Worm (Caenorhabditis elegans) whole organism, midembryonic: ENCODE data around the gene W09D6.5.

ENCODE experiments used
- T22C8.4 ChIP-seq: fragments of 200-800 bp; sonication (Bioruptor generic); IDR thresholded peaks from 2 replicates; pipeline ENCODE4 v1.3.6; 2022; ENCODE audit warnings: missing genetic modification characterization, missing compliant biosample characterization
- cog-1 ChIP-seq: sonication (generic microtip); optimal IDR thresholded peaks from 2 replicates; lab custom pipeline; 2016; ENCODE audit warnings: missing genetic modification characterization, missing compliant biosample characterization
- flt-1 ChIP-seq: fragments of 200-800 bp; sonication (Bioruptor generic); IDR thresholded peaks from 2 replicates; pipeline ENCODE4 v1.3.6; 2022; ENCODE audit warnings: missing genetic modification characterization, missing compliant biosample characterization
- klf-2 ChIP-seq: fragments of 200-800 bp; sonication (Bioruptor generic); conservative IDR thresholded peaks from 2 replicates; pipeline ENCODE4 v1.3.6; 2022; ENCODE audit warnings: missing genetic modification reagents, missing genetic modification characterization, missing compliant biosample characterization
- med-1 ChIP-seq: sonication (generic microtip); optimal IDR thresholded peaks from 2 replicates; lab custom pipeline; 2017; ENCODE audit warnings: missing genetic modification characterization, mild to moderate bottlenecking, missing compliant biosample characterization, antibody characterized with exemption, missing genetic modification reagents; ENCODE audit not compliant: insufficient read depth
- ref-1 ChIP-seq: fragments of 200-800 bp; sonication (Bioruptor generic); conservative IDR thresholded peaks from 2 replicates; pipeline ENCODE4 v1.3.6; 2022; ENCODE audit warnings: missing genetic modification reagents, missing genetic modification characterization, missing compliant biosample characterization
- tab-1 ChIP-seq: fragments of 200-800 bp; sonication (Bioruptor generic); IDR thresholded peaks from 2 replicates; pipeline ENCODE4 v1.3.6; 2022; ENCODE audit warnings: missing genetic modification characterization, missing compliant biosample characterization
- ztf-23 ChIP-seq: fragments of 200-800 bp; sonication (Bioruptor generic); IDR thresholded peaks from 2 replicates; pipeline ENCODE4 v1.3.6; 2022; ENCODE audit warnings: missing genetic modification reagents, missing genetic modification characterization, missing compliant biosample characterization
- ztf-29 ChIP-seq: fragments of 200-800 bp; sonication (Bioruptor generic); IDR thresholded peaks from 2 replicates; pipeline ENCODE4 v1.3.6; 2022; ENCODE audit warnings: missing genetic modification reagents, missing genetic modification characterization, missing compliant biosample characterization

The W09D6.5 gene

DNA sequence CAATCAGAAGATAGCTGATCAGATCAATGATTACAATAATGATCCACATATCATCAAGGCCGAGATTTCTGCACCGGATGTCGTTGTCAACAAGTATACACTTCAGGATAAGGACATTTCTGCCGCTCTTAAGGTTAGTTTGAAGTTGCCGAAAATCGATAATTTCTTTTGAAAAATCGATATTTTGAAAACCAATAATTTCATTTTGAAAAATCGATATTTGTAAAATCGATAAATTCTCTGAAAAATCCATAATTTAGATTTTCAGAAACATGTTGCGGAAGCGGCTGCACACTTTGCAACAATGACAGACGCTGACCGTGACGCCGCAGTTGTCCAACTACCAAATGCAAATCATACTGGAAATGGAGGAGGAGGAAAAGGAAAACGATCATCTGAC lies 8.4 kb upstream of the W09D6.5 start:
- peak; percentile 80 for TF ChIP-seq T22C8.4 (GFP tag; lab: Robert Waterston, UW)

ce11 chrIII:11082604-11083003 lies 5.7 kb upstream of the W09D6.5 start:
- TF ChIP-seq T22C8.4 (GFP tag; lab: Robert Waterston, UW) = no peak
- TF ChIP-seq cog-1 (tag; lab: Kevin White, UChicago) = no peak
- no peak for TF ChIP-seq tab-1 (GFP tag; lab: Robert Waterston, UW)
- no peak for TF ChIP-seq klf-2 (GFP tag; lab: Robert Waterston, UW)
- TF ChIP-seq med-1 = no peak
- TF ChIP-seq flt-1 (GFP tag; lab: Robert Waterston, UW) = no peak
- no peak for TF ChIP-seq ztf-23
- no peak for TF ChIP-seq ref-1

ce11 chrIII:11083993-11084392 lies 4.3 kb upstream of the W09D6.5 start:
- no peak for TF ChIP-seq flt-1 (GFP tag; lab: Robert Waterston, UW)
- no peak for TF ChIP-seq ztf-23
- TF ChIP-seq med-1 = no peak
- no peak for TF ChIP-seq tab-1 (GFP tag; lab: Robert Waterston, UW)
- TF ChIP-seq T22C8.4 (GFP tag; lab: Robert Waterston, UW) = no peak
- TF ChIP-seq ztf-29 (GFP tag; lab: Robert Waterston, UW) = no peak
- no peak for TF ChIP-seq cog-1 (tag; lab: Kevin White, UChicago)
- TF ChIP-seq klf-2 (GFP tag; lab: Robert Waterston, UW) = no peak
- no peak for TF ChIP-seq ref-1

DNA sequence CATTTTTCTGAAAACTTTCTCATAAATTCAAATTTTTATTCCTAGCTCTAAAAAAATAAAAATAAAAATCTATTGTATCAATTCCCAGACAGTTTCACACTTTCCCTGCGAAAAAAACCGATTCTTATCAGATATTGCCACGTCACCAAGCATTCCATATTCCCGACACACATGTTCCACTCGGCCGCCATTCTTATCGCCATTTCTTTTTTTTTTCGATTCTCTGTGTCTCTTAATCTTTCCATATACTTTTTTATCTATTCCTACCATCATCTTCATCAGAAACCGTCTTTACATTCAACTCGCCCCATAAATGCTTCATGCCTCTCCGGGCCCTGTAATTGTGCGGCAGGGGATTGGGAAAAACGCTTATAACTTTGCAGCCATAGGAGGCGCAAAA lies 845 bp upstream of the W09D6.5 start:
- TF ChIP-seq flt-1 (GFP tag; lab: Robert Waterston, UW) (no peak), ref-1 (no peak), cog-1 (tag; lab: Kevin White, UChicago) (no peak)

DNA sequence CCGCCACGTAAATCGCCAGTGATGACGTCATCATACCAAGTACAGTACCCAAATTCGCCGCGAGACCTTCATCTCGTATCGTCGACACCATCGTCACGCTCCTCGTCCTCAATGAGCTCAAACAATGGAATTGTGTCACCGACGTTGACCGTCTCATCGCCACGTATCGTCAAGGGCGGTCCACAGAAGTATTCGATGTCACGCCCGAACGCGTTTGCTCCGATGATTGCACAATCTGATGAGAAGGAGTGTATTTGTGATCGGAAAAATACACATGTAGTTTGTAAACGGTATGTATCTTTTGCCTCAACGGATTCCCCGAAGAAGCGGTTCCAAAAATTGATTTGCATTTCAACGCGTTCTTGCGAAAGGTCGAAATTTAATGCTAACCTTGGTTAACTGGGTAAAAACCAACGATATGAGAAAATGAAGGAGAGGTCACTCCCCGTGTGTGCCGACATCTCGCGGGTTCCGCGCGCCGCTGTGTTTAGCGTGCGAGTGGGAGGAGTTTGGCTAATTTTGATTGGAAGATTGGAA lies 1.9 kb downstream of the W09D6.5 start:
- TF ChIP-seq med-1 (no peak), tab-1 (GFP tag; lab: Robert Waterston, UW) (no peak), flt-1 (GFP tag; lab: Robert Waterston, UW) (peak; percentile 37; the same call in 1 of the 2 replicates)

- TF ChIP-seq med-1 = no peak
- no peak for TF ChIP-seq tab-1 (GFP tag; lab: Robert Waterston, UW)
- TF ChIP-seq ref-1 = no peak
These were observed 2.6 kb downstream of the W09D6.5 start for ce11 chrIII:11090870-11091386.

DNA sequence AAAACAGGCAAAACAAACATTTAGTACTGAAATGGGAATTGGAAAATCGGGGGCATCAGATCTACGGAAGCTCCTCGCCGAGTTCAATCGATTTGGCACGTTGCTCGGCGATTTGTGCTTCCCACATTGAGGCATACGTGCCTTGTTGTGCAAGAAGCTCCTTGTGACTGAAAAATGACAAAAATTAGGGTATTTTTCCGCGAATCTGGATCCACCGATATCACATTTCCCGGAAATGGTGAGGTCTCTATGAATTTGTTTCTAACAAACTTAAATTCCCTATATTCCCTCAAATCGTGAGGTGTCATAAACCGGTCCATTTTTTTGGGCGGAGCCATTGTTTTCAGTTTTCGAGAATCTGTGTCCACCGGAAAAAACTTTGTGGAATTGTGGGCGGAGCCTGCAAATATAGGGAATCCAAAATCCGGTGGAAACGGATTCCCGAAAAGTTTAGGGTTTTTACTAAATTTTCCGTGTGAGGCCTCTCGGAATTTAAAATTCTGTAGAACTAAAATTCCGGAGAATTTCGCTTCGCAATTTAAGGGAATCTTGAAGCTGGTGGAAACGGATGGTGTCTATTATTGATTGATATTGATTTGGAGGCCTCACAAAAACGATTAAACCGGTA lies 3.5 kb downstream of the W09D6.5 start:
- TF ChIP-seq ref-1 = no peak
- 0 out of 2 replicates have a peak, but pooled peaks have one; percentile 37 for TF ChIP-seq tab-1 (GFP tag; lab: Robert Waterston, UW)
- TF ChIP-seq med-1 = no peak
- no peak for TF ChIP-seq ztf-29 (GFP tag; lab: Robert Waterston, UW)
- TF ChIP-seq ztf-23 = peak; percentile 68
- TF ChIP-seq klf-2 (GFP tag; lab: Robert Waterston, UW) = peak; percentile 72; the same call in 1 of the 2 replicates
- no peak for TF ChIP-seq cog-1 (tag; lab: Kevin White, UChicago)
- TF ChIP-seq flt-1 (GFP tag; lab: Robert Waterston, UW) = peak; percentile 65; the same call in 1 of the 2 replicates

- peak; percentile 77 for TF ChIP-seq ztf-23
- peak; percentile 31; the same call in 1 of the 2 replicates for TF ChIP-seq flt-1 (GFP tag; lab: Robert Waterston, UW)
- no peak for TF ChIP-seq cog-1 (tag; lab: Kevin White, UChicago)
- TF ChIP-seq T22C8.4 (GFP tag; lab: Robert Waterston, UW) = no peak
- TF ChIP-seq klf-2 (GFP tag; lab: Robert Waterston, UW) = 0 out of 2 replicates have a peak, but pooled peaks have one; percentile 63
- TF ChIP-seq ztf-29 (GFP tag; lab: Robert Waterston, UW) = no peak
These were observed 5.2 kb downstream of the W09D6.5 start for ce11 chrIII:11093489-11093888.

DNA sequence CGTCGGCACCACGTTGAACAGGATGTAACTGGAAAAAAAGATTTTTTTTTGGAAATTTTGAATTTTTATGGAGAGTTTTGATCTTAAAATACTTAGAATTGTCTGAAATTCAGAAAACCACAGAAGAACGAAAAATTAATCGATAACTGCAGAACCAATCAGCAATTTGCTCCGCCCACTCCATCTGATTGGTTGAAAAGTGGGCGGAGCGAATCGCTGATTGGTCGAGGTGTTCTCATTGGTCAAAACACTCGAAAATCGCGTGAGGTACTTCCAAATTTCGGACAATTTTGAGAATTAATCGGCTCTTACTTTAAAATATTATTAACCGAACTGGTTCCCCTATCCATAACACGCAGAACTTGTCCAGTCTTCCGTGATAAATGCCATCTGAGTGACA lies 7.4 kb downstream of the W09D6.5 start:
- TF ChIP-seq T22C8.4 (GFP tag; lab: Robert Waterston, UW) (no peak), cog-1 (tag; lab: Kevin White, UChicago) (no peak), klf-2 (GFP tag; lab: Robert Waterston, UW) (no peak), ztf-23 (no peak), med-1 (no peak), ref-1 (no peak), flt-1 (GFP tag; lab: Robert Waterston, UW) (no peak), tab-1 (GFP tag; lab: Robert Waterston, UW) (no peak), ztf-29 (GFP tag; lab: Robert Waterston, UW) (no peak)

ce11 chrIII:11099864-11100263 lies 11.6 kb downstream of the W09D6.5 start, which contains the start of gene hmt-1:
hmt-1 (minus strand) TSS chrIII:11099964.
- TF ChIP-seq ztf-23 (no peak), T22C8.4 (GFP tag; lab: Robert Waterston, UW) (no peak), ztf-29 (GFP tag; lab: Robert Waterston, UW) (no peak), ref-1 (no peak), klf-2 (GFP tag; lab: Robert Waterston, UW) (no peak), flt-1 (GFP tag; lab: Robert Waterston, UW) (no peak), med-1 (no peak), tab-1 (GFP tag; lab: Robert Waterston, UW) (no peak), cog-1 (tag; lab: Kevin White, UChicago) (no peak)
